Worm (Caenorhabditis elegans) whole organism, young adult: ENCODE data around the gene C17A2.4.

ENCODE experiments used
- B0019.2 ChIP-seq: fragments of 200-800 bp; sonication (Bioruptor generic); conservative IDR thresholded peaks from 2 replicates; pipeline ENCODE4 v1.3.6; 2022; ENCODE audit warnings: missing genetic modification reagents, missing genetic modification characterization, missing compliant biosample characterization
- K11D2.4 ChIP-seq: fragments of 200-800 bp; sonication (Bioruptor generic); IDR thresholded peaks from 2 replicates; pipeline ENCODE4 v1.3.6; 2022; ENCODE audit warnings: missing genetic modification reagents, missing genetic modification characterization, missing compliant biosample characterization
- attf-3 ChIP-seq: fragments of 200-800 bp; sonication (Bioruptor generic); conservative IDR thresholded peaks from 2 replicates; pipeline ENCODE4 v1.3.6; 2022; ENCODE audit warnings: missing genetic modification reagents, missing genetic modification characterization, missing compliant biosample characterization
- ceh-79 ChIP-seq: sonication (generic microtip); optimal IDR thresholded peaks from 2 replicates; lab custom pipeline; 2017; ENCODE audit warnings: mild to moderate bottlenecking, missing genetic modification characterization, missing compliant biosample characterization
- dox-1 ChIP-seq: fragments of 200-800 bp; sonication (Bioruptor generic); IDR thresholded peaks from 2 replicates; pipeline ENCODE4 v1.3.6; 2022; ENCODE audit warnings: missing genetic modification reagents, missing genetic modification characterization, missing compliant biosample characterization
- dpl-1 ChIP-seq: fragments of 150-350 bp; optimal IDR thresholded peaks from 2 replicates; lab custom pipeline; 2014; ENCODE audit warnings: missing biosample characterization, missing genetic modification reagents, missing genetic modification characterization
- lin-40 ChIP-seq: sonication (generic microtip); optimal IDR thresholded peaks from 2 replicates; lab custom pipeline; 2016; ENCODE audit warnings: missing genetic modification characterization, mild to moderate bottlenecking, missing compliant biosample characterization, missing genotype, missing genetic modification reagents
- lsy-27 ChIP-seq: sonication (generic microtip); optimal IDR thresholded peaks from 2 replicates; lab custom pipeline; 2017; ENCODE audit warnings: missing genetic modification characterization, mild to moderate bottlenecking, missing compliant biosample characterization, antibody characterized with exemption, missing genotype, borderline replicate concordance; ENCODE audit not compliant: insufficient read depth
- snpc-4 ChIP-seq, 5 experiments: fragments of 150-350 bp in 1 of 5; sonication (generic microtip) in 4 of 5; optimal IDR thresholded peaks; 2 replicates each; lab custom pipeline; 2014 to 2018; ENCODE audit warnings: missing genetic modification characterization in 5 of 5, missing biosample characterization in 3 of 5, antibody characterized with exemption in 2 of 5, mild to moderate bottlenecking in 2 of 5, missing compliant biosample characterization in 2 of 5, missing genotype in 2 of 5, moderate library complexity in 2 of 5, missing genetic modification reagents in 1 of 5
- sptf-2 ChIP-seq: fragments of 200-800 bp; sonication (Bioruptor generic); optimal IDR thresholded peaks from 2 replicates; lab custom pipeline; 2018; ENCODE audit warnings: mild to moderate bottlenecking, missing genetic modification characterization, missing compliant biosample characterization
- unc-62 ChIP-seq: fragments of 150-350 bp; optimal IDR thresholded peaks from 2 replicates; lab custom pipeline; 2014; ENCODE audit warnings: missing biosample characterization, missing genetic modification reagents, missing genetic modification characterization
- xnd-1 ChIP-seq: sonication (generic microtip); optimal IDR thresholded peaks from 2 replicates; lab custom pipeline; 2016; ENCODE audit warnings: missing genotype, missing genetic modification reagents, missing genetic modification characterization, missing compliant biosample characterization

DNA sequence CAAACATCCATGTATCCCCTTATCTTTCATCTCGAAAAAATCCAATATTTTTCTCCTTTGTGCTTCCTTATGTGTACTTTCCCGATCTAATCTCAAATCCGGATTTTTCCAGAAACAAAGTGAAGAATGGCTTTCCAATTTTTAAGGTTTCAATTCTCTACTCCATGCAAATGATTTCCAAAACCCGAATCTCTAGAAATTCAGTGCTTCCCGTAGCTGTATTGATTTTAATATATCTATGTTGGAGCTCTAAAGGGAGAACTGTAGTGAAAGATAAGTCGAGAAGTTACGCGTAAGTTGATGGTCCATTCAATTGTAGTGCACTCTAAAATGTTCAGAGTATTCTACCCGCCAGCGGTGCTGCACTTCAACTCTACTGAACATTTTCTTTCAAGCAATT lies at the start of gene C17A2.4:
- TF ChIP-seq dox-1 (GFP tag; lab: Robert Waterston, UW): no peak
- TF ChIP-seq lsy-27 (tag; lab: Kevin White, UChicago): no peak
- no peak for TF ChIP-seq lin-40 (tag; lab: Kevin White, UChicago)
- TF ChIP-seq dpl-1 (GFP tag; lab: Kevin White, UChicago): no peak
- no peak for TF ChIP-seq K11D2.4 (GFP tag; lab: Robert Waterston, UW)
- TF ChIP-seq sptf-2 (GFP tag; lab: Kevin White, UChicago): no peak
- no peak for TF ChIP-seq B0019.2 (GFP tag; lab: Robert Waterston, UW)
- no peak for TF ChIP-seq snpc-4 (GFP tag; optimal IDR thresholded peaks at IDR 0.05; lab: Kevin White, UChicago)
- no peak for TF ChIP-seq snpc-4 (tag; optimal IDR thresholded peaks at IDR 0.05; lab: Kevin White, UChicago)
- TF ChIP-seq unc-62 (GFP tag; lab: Kevin White, UChicago): no peak
- no peak for TF ChIP-seq ceh-79 (tag; lab: Kevin White, UChicago)
- TF ChIP-seq xnd-1: no peak
- no peak for TF ChIP-seq attf-3 (GFP tag; lab: Robert Waterston, UW)
